Fruit fly (Drosophila melanogaster): ENCODE results near the gene RpS10a.

Gene RpS10a

DNA sequence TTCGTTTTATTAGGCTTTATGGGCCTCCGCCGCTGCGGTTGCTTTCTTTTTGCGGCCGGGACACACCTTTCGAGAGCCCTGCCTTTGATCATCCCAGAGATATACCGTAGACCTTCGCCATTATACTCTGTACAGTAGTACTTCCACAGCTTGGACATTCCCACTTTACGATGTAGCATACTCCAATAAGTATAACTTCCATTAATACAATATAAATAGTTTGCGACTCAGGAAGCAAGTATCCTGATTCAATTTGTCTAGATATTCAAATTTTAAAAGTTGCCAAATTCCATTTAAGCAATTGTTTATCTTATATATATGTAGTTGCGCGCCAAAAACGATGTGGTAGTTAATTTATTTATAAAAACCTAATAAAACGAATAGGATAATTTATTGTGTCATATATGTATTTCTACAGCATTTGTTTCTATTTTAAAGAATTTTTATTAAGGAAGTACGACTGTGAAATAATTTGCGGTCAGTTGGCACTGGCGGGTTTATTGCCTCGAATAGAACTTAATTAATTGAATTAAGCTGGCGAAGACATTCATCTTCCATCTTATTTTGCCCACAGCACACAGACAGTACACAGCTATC lies 15.2 kb upstream of the RpS10a start:
- peak; percentile 51 for TF ChIP-seq grau (tag; optimal IDR thresholded peaks at IDR 0.05)
- TF ChIP-seq Lhr (GFP tag; optimal IDR thresholded peaks at IDR 0.05), result no peak
- TF ChIP-seq H2.0 (GFP tag; IDR thresholded peaks at IDR 0.05), result 0 out of 2 replicates have a peak, but pooled peaks have one; percentile 3

DNA sequence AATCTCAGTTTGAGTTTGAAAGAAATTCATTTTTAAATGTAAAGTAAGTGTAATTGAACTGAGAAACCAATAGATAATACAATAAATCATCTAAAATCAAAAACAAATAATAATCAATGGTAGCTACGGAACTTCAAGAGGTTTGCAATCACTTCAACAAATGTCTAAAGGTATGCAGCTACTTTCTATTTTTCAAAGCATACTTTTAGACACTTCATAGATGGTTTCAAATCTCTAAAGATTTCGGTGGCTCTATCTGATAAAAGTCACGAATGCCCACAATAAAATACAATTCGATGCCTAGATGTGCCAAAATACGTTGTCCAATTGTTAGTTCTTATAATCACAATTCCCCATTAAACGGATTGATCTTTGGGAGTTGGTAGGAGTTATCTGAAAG lies 9.5 kb upstream of the RpS10a start:
- TF ChIP-seq Ets65A (GFP tag) (peak; percentile 19), Ada2b (GFP tag; IDR thresholded peaks at IDR 0.05) (no peak), CG4820 (GFP tag; optimal IDR thresholded peaks at IDR 0.05) (no peak), CG31365 (tag; optimal IDR thresholded peaks at IDR 0.05) (no peak), CG8281 (tag; optimal IDR thresholded peaks at IDR 0.05) (no peak), Sox102F (GFP tag; optimal IDR thresholded peaks at IDR 0.05) (no peak), Xbp1 (GFP tag; optimal IDR thresholded peaks at IDR 0.05) (no peak), Awh (GFP tag; IDR thresholded peaks at IDR 0.05) (no peak), CG17612 (GFP tag; IDR thresholded peaks at IDR 0.05) (peak; percentile 89), CG5953 (GFP tag; IDR thresholded peaks at IDR 0.05) (no peak), CG8290 (GFP tag; optimal IDR thresholded peaks at IDR 0.05) (peak; percentile 76), CG8290 (tag; optimal IDR thresholded peaks at IDR 0.05) (peak in 1 of 2 experiments; percentile 87), klu (GFP tag; IDR thresholded peaks at IDR 0.05) (no peak), Fer1 (GFP tag; optimal IDR thresholded peaks at IDR 0.05) (no peak)

DNA sequence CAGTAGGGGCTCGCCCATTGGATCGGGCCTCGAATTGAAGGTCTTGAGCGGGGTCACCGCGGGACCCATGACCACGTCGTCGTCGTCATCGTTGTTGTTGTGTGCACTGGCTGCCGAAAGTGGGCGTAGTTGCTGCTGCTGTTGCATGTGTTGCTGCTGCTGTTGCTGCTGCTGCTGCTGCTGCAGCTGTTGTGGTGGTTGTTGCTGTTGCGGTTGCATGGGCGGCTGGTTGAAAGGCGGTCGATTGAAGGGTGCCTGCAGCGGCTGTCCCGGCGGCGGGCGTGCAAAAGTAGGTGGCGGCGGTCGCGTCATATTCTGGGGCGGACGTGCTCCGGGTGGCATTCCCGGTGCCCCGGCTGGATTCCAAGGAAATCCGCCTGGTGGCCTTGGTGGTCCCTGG lies 4.7 kb upstream of the RpS10a start:
- TF ChIP-seq ssp (GFP tag; IDR thresholded peaks at IDR 0.05) (no peak), rib (GFP tag; IDR thresholded peaks at IDR 0.05) (no peak), CG10654 (GFP tag; optimal IDR thresholded peaks at IDR 0.05) (no peak), CG1529 (GFP tag; optimal IDR thresholded peaks at IDR 0.05) (no peak), stc (GFP tag; IDR thresholded peaks at IDR 0.05) (no peak), cg (GFP tag; optimal IDR thresholded peaks at IDR 0.05) (no peak), klu (GFP tag; IDR thresholded peaks at IDR 0.05) (no peak), CrebB (tag; optimal IDR thresholded peaks at IDR 0.05) (no peak), Gsc (GFP tag; IDR thresholded peaks at IDR 0.05) (no peak), Doc2 (GFP tag; IDR thresholded peaks at IDR 0.05) (no peak), Hr39 (optimal IDR thresholded peaks at IDR 0.05) (peak; percentile 15), ase (GFP tag; IDR thresholded peaks at IDR 0.05) (no peak), CG6791 (GFP tag; IDR thresholded peaks at IDR 0.05; ENCODE audit: partially characterized antibody) (no peak), Dfd (GFP tag; optimal IDR thresholded peaks at IDR 0.05) (peak in 1 of 2 experiments; percentile 80), kay (GFP tag; optimal IDR thresholded peaks at IDR 0.05) (no peak), trh (GFP tag; optimal IDR thresholded peaks at IDR 0.05) (no peak), Dad (GFP tag; optimal IDR thresholded peaks at IDR 0.05) (no peak)

DNA sequence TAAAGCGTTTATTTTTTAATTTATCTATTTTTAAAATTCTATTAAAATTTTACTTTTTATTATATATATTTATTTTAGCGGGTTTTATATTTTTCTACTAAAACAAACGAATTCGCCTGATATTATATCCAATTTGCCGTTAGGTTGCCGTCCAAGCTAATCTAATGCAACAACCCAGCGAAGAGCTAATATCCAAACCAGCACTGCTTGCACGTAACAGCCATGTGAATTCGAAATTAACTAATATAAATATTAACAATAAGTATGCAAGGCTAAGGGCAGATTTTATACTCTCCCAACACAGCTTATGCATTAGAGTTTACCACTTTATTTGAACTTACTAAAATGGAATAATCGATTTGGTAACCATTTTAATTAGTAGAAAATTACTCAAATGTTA lies 850 bp upstream of the RpS10a start:
- TF ChIP-seq CG2199 (GFP tag; IDR thresholded peaks at IDR 0.05) (peak; percentile 29; the same call in 1 of the 3 replicates), CG8281 (tag; optimal IDR thresholded peaks at IDR 0.05) (no peak), Elba2 (GFP tag; optimal IDR thresholded peaks at IDR 0.05) (peak; percentile 9), gcm (GFP tag; optimal IDR thresholded peaks at IDR 0.05) (no peak), btn (GFP tag; optimal IDR thresholded peaks at IDR 0.05) (no peak), chm (GFP tag; IDR thresholded peaks at IDR 0.05) (no peak), CG6854 (GFP tag; optimal IDR thresholded peaks at IDR 0.05) (no peak), CTCF (GFP tag; optimal IDR thresholded peaks at IDR 0.05) (peak; percentile 63), CG31365 (tag; optimal IDR thresholded peaks at IDR 0.05) (peak; percentile 95), vfl (GFP tag; optimal IDR thresholded peaks at IDR 0.05) (no peak), CG8478 (optimal IDR thresholded peaks at IDR 0.05) (peak; percentile 59), Dek (tag; optimal IDR thresholded peaks at IDR 0.05) (peak; percentile 22), pho (GFP tag; optimal IDR thresholded peaks at IDR 0.05) (no peak), wdn (GFP tag; IDR thresholded peaks at IDR 0.05) (no peak), Ets65A (GFP tag) (peak; percentile 68), CG7745 (tag; optimal IDR thresholded peaks at IDR 0.05) (no peak), Lhr (GFP tag; optimal IDR thresholded peaks at IDR 0.05) (peak; percentile 32), pita (GFP tag; optimal IDR thresholded peaks at IDR 0.05) (peak; percentile 75), Opbp (GFP tag; IDR thresholded peaks at IDR 0.05; ENCODE audit: partially characterized antibody) (peak; percentile 32; the same call in 1 of the 3 replicates), Dp (GFP tag; optimal IDR thresholded peaks at IDR 0.05) (peak; percentile 16), Myb (GFP tag; optimal IDR thresholded peaks at IDR 0.05) (peak; percentile 92)
